Worm (Caenorhabditis elegans): ENCODE measurements around the gene spe-18.
A peak's percentile ranks its signal among the peaks of the same experiment; 100 is the strongest.

The spe-18 gene

ce11 chrII:13148247-13148646 lies 5.0 kb downstream of the spe-18 start:
- peak; percentile 5 for TF ChIP-seq aha-1 (tag)
- peak; percentile 30 for TF ChIP-seq nhr-28 (tag; optimal IDR thresholded peaks at IDR 0.05)
- no peak for TF ChIP-seq mdl-1 (tag; optimal IDR thresholded peaks at IDR 0.05)

DNA sequence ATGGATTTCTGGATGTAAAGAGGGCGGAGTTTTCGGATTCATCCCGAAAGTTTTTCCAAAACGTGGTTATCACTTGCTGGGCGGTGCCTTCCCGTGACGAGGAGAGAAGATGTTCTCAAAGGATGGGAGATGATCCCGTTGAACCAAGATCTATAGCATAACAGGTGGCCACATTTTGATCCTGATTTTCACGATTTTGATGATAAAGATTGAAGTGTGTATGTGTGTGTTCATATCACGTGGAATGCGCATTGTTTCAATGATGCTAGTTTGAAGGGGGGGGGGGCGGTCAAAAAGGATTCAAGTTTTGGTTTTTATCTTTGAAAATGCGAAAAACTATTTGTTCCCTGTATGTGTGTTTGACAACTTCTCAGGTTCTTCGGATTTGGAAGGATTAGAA lies 8.0 kb downstream of the spe-18 start, which contains the start of gene mltn-1:
Gene mltn-1, minus strand, starts transcription at position 22 of the 400 bp plus-strand sequence.
- no peak for TF ChIP-seq sdz-12 (GFP tag; optimal IDR thresholded peaks at IDR 0.05)
- TF ChIP-seq nhr-76 (tag; optimal IDR thresholded peaks at IDR 0.05), result no peak
- peak; percentile 20 for TF ChIP-seq hlh-30 (tag; optimal IDR thresholded peaks at IDR 0.05; ENCODE audit: insufficient read depth)
- TF ChIP-seq daf-12 (tag; optimal IDR thresholded peaks at IDR 0.05), result no peak
- TF ChIP-seq saeg-2 (GFP tag; IDR thresholded peaks at IDR 0.05), result no peak
- TF ChIP-seq mxl-3 (GFP tag; optimal IDR thresholded peaks at IDR 0.05), result peak; percentile 63
- TF ChIP-seq dpl-1 (GFP tag; optimal IDR thresholded peaks at IDR 0.05), result no peak
- peak; percentile 26 for TF ChIP-seq nhr-28 (tag; optimal IDR thresholded peaks at IDR 0.05)
- TF ChIP-seq nhr-48 (tag; optimal IDR thresholded peaks at IDR 0.05), result peak; percentile 53
- no peak for TF ChIP-seq dmd-8 (GFP tag; IDR thresholded peaks at IDR 0.05)
- no peak for TF ChIP-seq F44E2.7 (GFP tag; IDR thresholded peaks at IDR 0.05)
- no peak for TF ChIP-seq hmg-1.1 (GFP tag; IDR thresholded peaks at IDR 0.05)

- TF ChIP-seq ztf-7 (tag; optimal IDR thresholded peaks at IDR 0.05) (no peak), unc-62 (GFP tag; optimal IDR thresholded peaks at IDR 0.05 in 1 of 2) (peak in 1 of 2 experiments; percentile 92), unc-62 (tag; optimal IDR thresholded peaks at IDR 0.05) (no peak)
Observed at ce11 chrII:13142372-13142771, 10.8 kb downstream of the spe-18 start.

- TF ChIP-seq unc-62 (GFP tag; optimal IDR thresholded peaks at IDR 0.05 in 1 of 2), result peak in 1 of 2 experiments; percentile 68
- no peak for TF ChIP-seq unc-62 (tag; optimal IDR thresholded peaks at IDR 0.05)
- no peak for TF ChIP-seq nhr-10 (tag; optimal IDR thresholded peaks at IDR 0.05)
- no peak for TF ChIP-seq hlh-11 (tag; optimal IDR thresholded peaks at IDR 0.05)
- no peak for TF ChIP-seq jun-1 (tag; optimal IDR thresholded peaks at IDR 0.05)
- TF ChIP-seq nhr-42 (GFP tag; IDR thresholded peaks at IDR 0.05), result 0 out of 2 replicates have a peak, but pooled peaks have one; percentile 7
Observed at ce11 chrII:13139573-13139972, 13.6 kb downstream of the spe-18 start.

- TF ChIP-seq lin-13 (GFP tag; optimal IDR thresholded peaks at IDR 0.05) (no peak), nhr-102 (tag; optimal IDR thresholded peaks at IDR 0.05) (no peak), zip-2 (tag; optimal IDR thresholded peaks at IDR 0.05) (no peak), ceh-82 (tag; optimal IDR thresholded peaks at IDR 0.05) (no peak), lin-15B (tag; optimal IDR thresholded peaks at IDR 0.05) (no peak), nhr-237 (tag; optimal IDR thresholded peaks at IDR 0.05) (no peak), nhr-28 (tag; optimal IDR thresholded peaks at IDR 0.05) (no peak)
Observed at ce11 chrII:13130576-13130975, 22.6 kb downstream of the spe-18 start.

DNA sequence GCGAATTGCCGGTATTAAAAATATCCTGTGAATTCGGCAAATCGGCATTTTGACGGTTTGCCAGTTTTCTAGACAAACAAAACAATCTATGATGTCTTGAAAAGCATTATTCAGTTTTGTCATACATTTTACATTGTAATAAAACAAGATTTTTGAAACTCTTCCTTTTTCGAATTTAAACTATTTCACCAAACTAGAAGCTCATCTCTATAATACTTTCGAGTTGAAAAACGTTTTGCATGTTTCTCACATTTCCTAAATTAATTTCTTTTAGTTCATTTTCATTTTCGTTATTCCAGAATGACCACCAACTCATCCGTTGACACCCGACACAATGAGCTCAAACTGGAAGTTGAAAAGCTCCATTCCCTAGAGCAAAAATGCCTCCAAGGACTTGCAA lies 23.6 kb downstream of the spe-18 start, which contains the start of gene F29C12.6:
Gene F29C12.6, plus strand, starts transcription at position 301 of the 400 bp plus-strand sequence.
- TF ChIP-seq dmd-6 (GFP tag; IDR thresholded peaks at IDR 0.05) (no peak), ceh-82 (tag; optimal IDR thresholded peaks at IDR 0.05) (no peak), ama-1 (optimal IDR thresholded peaks at IDR 0.05) (no peak), zip-11 (GFP tag; IDR thresholded peaks at IDR 0.05) (no peak), Y48G9A.11 (GFP tag; IDR thresholded peaks at IDR 0.05) (no peak), mes-2 (tag; optimal IDR thresholded peaks at IDR 0.05; ENCODE audit: poor library complexity, severe bottlenecking) (no peak), lin-39 (tag; optimal IDR thresholded peaks at IDR 0.05) (no peak), mdl-1 (tag; optimal IDR thresholded peaks at IDR 0.05) (no peak), daf-8 (GFP tag; IDR thresholded peaks at IDR 0.05) (no peak), lir-3 (tag; optimal IDR thresholded peaks at IDR 0.05) (no peak), rbr-2 (tag; optimal IDR thresholded peaks at IDR 0.05) (no peak), ces-1 (GFP tag; optimal IDR thresholded peaks at IDR 0.05) (no peak)
